Worm (Caenorhabditis elegans): Measurements from ENCODE around the gene cpt-6.

DNA sequence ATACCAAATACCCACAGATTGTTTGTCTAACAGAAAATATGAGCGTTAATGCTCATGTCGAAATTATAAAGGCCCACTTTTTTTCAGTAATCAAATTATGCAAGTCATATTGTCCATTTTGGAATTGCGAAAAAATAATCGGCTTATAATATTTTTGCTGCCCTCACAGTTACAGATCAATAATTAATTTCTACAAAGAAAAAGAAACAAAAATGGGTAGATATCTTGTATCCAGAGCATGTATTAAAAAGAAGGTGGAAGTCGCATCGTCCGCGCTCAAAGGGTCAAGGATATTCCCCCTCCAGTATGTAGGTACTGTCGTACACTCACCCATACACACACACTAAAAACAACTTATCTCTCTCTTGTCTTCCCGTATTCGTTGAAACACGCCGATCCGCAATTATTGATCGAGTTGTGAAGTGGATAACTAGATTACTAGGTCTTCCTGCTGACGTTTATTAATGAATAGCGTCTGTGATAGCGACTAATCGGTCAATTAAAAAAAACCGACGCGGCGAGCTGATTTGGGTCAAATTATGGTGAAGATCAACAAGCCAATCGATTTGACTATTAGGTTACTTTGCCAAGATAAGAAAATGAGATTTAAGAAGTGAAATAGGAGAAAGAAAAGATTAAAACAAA, 20.2 kb upstream of the cpt-6 start:
- TF ChIP-seq F10E7.11 (tag; optimal IDR thresholded peaks at IDR 0.05) (no peak), pha-4 (tag; optimal IDR thresholded peaks at IDR 0.05) (no peak), pbrm-1 (GFP tag; IDR thresholded peaks at IDR 0.05) (no peak)
